Fruit fly (Drosophila melanogaster): ENCODE measurements around the gene CG14983.

DNA sequence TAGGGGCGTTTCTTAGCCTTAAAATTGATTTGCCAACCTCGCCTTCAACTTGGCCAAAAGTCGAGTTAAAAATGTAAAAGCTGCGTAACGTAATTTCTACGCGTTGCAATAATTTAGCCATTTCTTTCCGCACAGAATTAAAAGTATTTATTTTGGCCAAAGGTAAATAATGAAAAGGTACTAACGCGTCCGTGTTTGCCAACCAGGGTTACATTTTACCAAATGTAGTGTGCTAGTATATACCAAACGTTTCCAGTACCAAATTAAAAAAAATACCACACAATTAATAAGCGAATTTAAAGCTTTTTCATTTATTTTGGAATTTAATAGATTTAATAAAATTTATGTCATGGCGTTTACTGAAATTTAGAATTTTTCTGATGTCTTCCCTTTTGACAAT lies 50.1 kb downstream of the CG14983 start, which contains the start of gene Ccz1:
- TF ChIP-seq CG1024 (GFP tag; IDR thresholded peaks at IDR 0.05), result no peak
- 0 out of 3 replicates have a peak, but pooled peaks have one; percentile 12 for TF ChIP-seq CG7357 (GFP tag; IDR thresholded peaks at IDR 0.05)
- no peak for TF ChIP-seq CG2129 (GFP tag; IDR thresholded peaks at IDR 0.05; ENCODE audit: partially characterized antibody)
- TF ChIP-seq Mrtf (GFP tag; IDR thresholded peaks at IDR 0.05), result no peak
- peak in 1 of 2 experiments; percentile 57 for TF ChIP-seq insv (GFP tag; optimal IDR thresholded peaks at IDR 0.05)
- peak; percentile 59 for TF ChIP-seq Fer3 (tag; optimal IDR thresholded peaks at IDR 0.05)
